Fruit fly (Drosophila melanogaster) whole organism, adult: ENCODE measurements around the gene CG14073.
A peak's percentile ranks its signal among the peaks of the same experiment; 100 is the strongest.

Source experiments
- CG11617 ChIP-seq: fragments of 200-800 bp; sonication (Bioruptor generic); optimal IDR thresholded peaks from 2 replicates; lab custom pipeline; 2017; ENCODE audit warnings: mild to moderate bottlenecking, missing biosample characterization, missing genetic modification reagents, missing genetic modification characterization
- CG12768 ChIP-seq: fragments of 200-800 bp; sonication (Bioruptor generic); optimal IDR thresholded peaks from 2 replicates; lab custom pipeline; 2017; ENCODE audit warnings: missing biosample characterization, missing genetic modification characterization, mild to moderate bottlenecking, moderate library complexity, missing genetic modification reagents
- CG14711 ChIP-seq: fragments of 200-800 bp; sonication (Bioruptor generic); optimal IDR thresholded peaks from 2 replicates; lab custom pipeline; 2018; ENCODE audit warnings: missing biosample characterization, mild to moderate bottlenecking, missing genetic modification characterization, moderate library complexity
- CG1620 ChIP-seq: fragments of 200-800 bp; sonication (Bioruptor generic); optimal IDR thresholded peaks from 2 replicates; lab custom pipeline; 2016; ENCODE audit warnings: missing biosample characterization, missing genetic modification characterization
- CG33017 ChIP-seq: fragments of 200-800 bp; sonication (Bioruptor generic); optimal IDR thresholded peaks from 2 replicates; lab custom pipeline; 2018; ENCODE audit warnings: missing biosample characterization, mild to moderate bottlenecking, missing genetic modification characterization, moderate library complexity
- CG5204 ChIP-seq: fragments of 200-800 bp; sonication (Bioruptor generic); optimal IDR thresholded peaks from 2 replicates; lab custom pipeline; 2016; ENCODE audit warnings: missing biosample characterization, missing genetic modification characterization
- CG7045 ChIP-seq: fragments of 200-800 bp; sonication (Bioruptor generic); optimal IDR thresholded peaks from 2 replicates; lab custom pipeline; 2017; ENCODE audit warnings: missing biosample characterization, mild to moderate bottlenecking, missing genetic modification characterization
- CG7101 ChIP-seq: fragments of 200-800 bp; sonication (Bioruptor generic); optimal IDR thresholded peaks from 2 replicates; lab custom pipeline; 2018; ENCODE audit warnings: missing biosample characterization, mild to moderate bottlenecking, missing genetic modification characterization, moderate library complexity
- Clk ChIP-seq: fragments of 200-800 bp; sonication (Bioruptor generic); optimal IDR thresholded peaks from 2 replicates; lab custom pipeline; 2017; ENCODE audit warnings: missing biosample characterization, missing genetic modification characterization
- Crg-1 ChIP-seq: fragments of 200-800 bp; sonication (Bioruptor generic); optimal IDR thresholded peaks from 2 replicates; lab custom pipeline; 2016; ENCODE audit warnings: missing biosample characterization, missing genetic modification characterization
- Hr96 ChIP-seq: fragments of 200-800 bp; sonication (Bioruptor generic); optimal IDR thresholded peaks from 2 replicates; lab custom pipeline; 2016; ENCODE audit warnings: missing biosample characterization, missing genetic modification characterization
- Mnt ChIP-seq: fragments of 200-800 bp; sonication (Bioruptor generic); optimal IDR thresholded peaks from 2 replicates; lab custom pipeline; 2016; ENCODE audit warnings: missing biosample characterization, mild to moderate bottlenecking, missing genetic modification characterization
- bab1 ChIP-seq: fragments of 200-800 bp; sonication (Bioruptor generic); optimal IDR thresholded peaks from 3 replicates; lab custom pipeline; 2019; ENCODE audit warnings: missing biosample characterization, mild to moderate bottlenecking, missing genetic modification characterization, moderate library complexity
- cic ChIP-seq: fragments of 200-800 bp; sonication (Bioruptor generic); optimal IDR thresholded peaks from 2 replicates; lab custom pipeline; 2017; ENCODE audit warnings: missing biosample characterization, mild to moderate bottlenecking, missing genetic modification characterization, moderate library complexity
- cnc ChIP-seq, 2 experiments: fragments of >200 bp; optimal IDR thresholded peaks; 2 replicates each; lab custom pipeline; 2017
- kay ChIP-seq: fragments of 200-800 bp; sonication (Bioruptor generic); peaks from one replicate; lab custom pipeline; 2016; ENCODE audit warnings: missing biosample characterization, missing genetic modification characterization, borderline replicate concordance
- ovo ChIP-seq: fragments of 200-800 bp; sonication (Bioruptor generic); optimal IDR thresholded peaks from 2 replicates; lab custom pipeline; 2016; ENCODE audit warnings: missing biosample characterization, missing genetic modification characterization
- pad ChIP-seq: fragments of 200-800 bp; sonication (Bioruptor generic); optimal IDR thresholded peaks from 3 replicates; lab custom pipeline; 2017; ENCODE audit warnings: missing biosample characterization, missing genetic modification characterization, mild to moderate bottlenecking, moderate library complexity, missing genetic modification reagents
- tj ChIP-seq: fragments of 200-800 bp; sonication (Bioruptor generic); optimal IDR thresholded peaks from 3 replicates; lab custom pipeline; 2017; ENCODE audit warnings: missing biosample characterization, mild to moderate bottlenecking, missing genetic modification characterization, moderate library complexity
- toe ChIP-seq: fragments of 200-800 bp; sonication (Bioruptor generic); optimal IDR thresholded peaks from 2 replicates; lab custom pipeline; 2016; ENCODE audit warnings: missing biosample characterization, missing genetic modification characterization

CG14073 gene

dm6 chr3L:18761728-18762127 is 58.7 kb downstream of the CG14073 start:
- TF ChIP-seq cnc (optimal IDR thresholded peaks at IDR 0.05; lab: Kevin White, UChicago) (no peak), bab1 (GFP tag; lab: Kevin White, UChicago) (peak; percentile 2), CG5204 (GFP tag; lab: Kevin White, UChicago) (no peak), tj (peak; percentile 56)

- TF ChIP-seq pad (GFP tag; lab: Kevin White, UChicago): no peak
- TF ChIP-seq CG7045 (GFP tag; lab: Kevin White, UChicago): no peak
- TF ChIP-seq CG14711 (tag; lab: Kevin White, UChicago): no peak
- TF ChIP-seq Mnt (GFP tag; lab: Kevin White, UChicago): no peak
- TF ChIP-seq kay (GFP tag; lab: Kevin White, UChicago): peak; percentile 80
These were observed 59.9 kb downstream of the CG14073 start for dm6 chr3L:18760421-18761045.

- peak; percentile 99 for TF ChIP-seq kay (GFP tag; lab: Kevin White, UChicago)
- no peak for TF ChIP-seq bab1 (GFP tag; lab: Kevin White, UChicago)
- TF ChIP-seq CG11617 (GFP tag; lab: Kevin White, UChicago): peak; percentile 48
- peak; percentile 92 for TF ChIP-seq Mnt (GFP tag; lab: Kevin White, UChicago)
- peak; percentile 93 for TF ChIP-seq cic
- TF ChIP-seq CG14711 (tag; lab: Kevin White, UChicago): peak; percentile 23
- peak; percentile 91 for TF ChIP-seq tj
- no peak for TF ChIP-seq CG5204 (GFP tag; lab: Kevin White, UChicago)
- TF ChIP-seq Clk (GFP tag; lab: Kevin White, UChicago): peak; percentile 55
- no peak for TF ChIP-seq CG1620
- TF ChIP-seq CG7101: peak; percentile 30
- TF ChIP-seq CG33017 (tag; lab: Kevin White, UChicago): peak; percentile 20
- TF ChIP-seq CG7045 (GFP tag; lab: Kevin White, UChicago): peak; percentile 19
- peak; percentile 40 for TF ChIP-seq Crg-1 (GFP tag; lab: Kevin White, UChicago)
- peak; percentile 57 for TF ChIP-seq CG12768
- TF ChIP-seq pad (GFP tag; lab: Kevin White, UChicago): peak; percentile 69
- peak; percentile 9 for TF ChIP-seq ovo (GFP tag; lab: Kevin White, UChicago)
- peak; percentile 38 for TF ChIP-seq Hr96 (GFP tag; lab: Kevin White, UChicago)
- no peak for TF ChIP-seq toe (GFP tag; lab: Kevin White, UChicago)
- peak; percentile 38 to 74 for TF ChIP-seq cnc (optimal IDR thresholded peaks at IDR 0.05; lab: Kevin White, UChicago)
These were observed 61.4 kb downstream of the CG14073 start for dm6 chr3L:18758894-18759569.

- no peak for TF ChIP-seq ovo (GFP tag; lab: Kevin White, UChicago)
- TF ChIP-seq CG1620: no peak
- TF ChIP-seq pad (GFP tag; lab: Kevin White, UChicago): no peak
- no peak for TF ChIP-seq CG33017 (tag; lab: Kevin White, UChicago)
- TF ChIP-seq kay (GFP tag; lab: Kevin White, UChicago): no peak
These were observed 63.2 kb downstream of the CG14073 start for dm6 chr3L:18757079-18757815.

- TF ChIP-seq tj (peak; percentile 58), cic (peak; percentile 69), CG7045 (GFP tag; lab: Kevin White, UChicago) (peak; percentile 95), Crg-1 (GFP tag; lab: Kevin White, UChicago) (peak; percentile 19), CG1620 (no peak), CG7101 (peak; percentile 84), CG14711 (tag; lab: Kevin White, UChicago) (peak; percentile 71), Hr96 (GFP tag; lab: Kevin White, UChicago) (no peak), CG11617 (GFP tag; lab: Kevin White, UChicago) (peak; percentile 93), Clk (GFP tag; lab: Kevin White, UChicago) (peak; percentile 85), pad (GFP tag; lab: Kevin White, UChicago) (peak; percentile 39), CG33017 (tag; lab: Kevin White, UChicago) (peak; percentile 86), bab1 (GFP tag; lab: Kevin White, UChicago) (no peak), Mnt (GFP tag; lab: Kevin White, UChicago) (peak; percentile 69), CG12768 (peak; percentile 91), cnc (optimal IDR thresholded peaks at IDR 0.05; lab: Kevin White, UChicago) (no peak), CG5204 (GFP tag; lab: Kevin White, UChicago) (no peak), ovo (GFP tag; lab: Kevin White, UChicago) (peak; percentile 8), toe (GFP tag; lab: Kevin White, UChicago) (peak; percentile 85), kay (GFP tag; lab: Kevin White, UChicago) (peak; percentile 84)
These were observed 64.1 kb downstream of the CG14073 start for dm6 chr3L:18756293-18756887.
